Fruit fly (Drosophila melanogaster) whole organism, embryonic: ENCODE results near the gene CG15347.

Source experiments
- Asciz ChIP-seq: fragments of 200-800 bp; sonication (Bioruptor generic); optimal IDR thresholded peaks from 2 replicates; lab custom pipeline; 2017; ENCODE audit warnings: missing biosample characterization, mild to moderate bottlenecking, missing genetic modification characterization, missing genetic modification reagents
- Atf3 ChIP-seq: fragments of 200-800 bp; sonication (Bioruptor generic); optimal IDR thresholded peaks from 3 replicates; lab custom pipeline; 2016; ENCODE audit warnings: missing biosample characterization, missing genetic modification characterization
- CG10267 ChIP-seq: fragments of 200-800 bp; sonication (Bioruptor generic); optimal IDR thresholded peaks from 2 replicates; lab custom pipeline; 2018; ENCODE audit warnings: missing biosample characterization, mild to moderate bottlenecking, missing genetic modification characterization, moderate library complexity
- CG12219 ChIP-seq: fragments of 200-800 bp; sonication (Bioruptor generic); optimal IDR thresholded peaks from 3 replicates; lab custom pipeline; 2018; ENCODE audit warnings: missing biosample characterization, mild to moderate bottlenecking, missing genetic modification characterization
- CG1233 ChIP-seq: fragments of 200-800 bp; sonication (Bioruptor generic); optimal IDR thresholded peaks from 4 replicates; lab custom pipeline; 2018; ENCODE audit warnings: missing biosample characterization, mild to moderate bottlenecking, missing genetic modification characterization
- CG13775 ChIP-seq: fragments of 200-800 bp; sonication (Bioruptor generic); optimal IDR thresholded peaks from 3 replicates; lab custom pipeline; 2017; ENCODE audit warnings: missing biosample characterization, mild to moderate bottlenecking, missing genetic modification characterization
- CG14441 ChIP-seq: fragments of 200-800 bp; sonication (Bioruptor generic); IDR thresholded peaks from 2 replicates; pipeline ENCODE4 v1.3.6; 2022; ENCODE audit warnings: missing biosample characterization, missing genetic modification characterization
- CG17361 ChIP-seq: fragments of 200-800 bp; sonication (Bioruptor generic); IDR thresholded peaks from 3 replicates; pipeline ENCODE4 v1.3.6; 2022; ENCODE audit warnings: missing biosample characterization, missing genetic modification characterization
- CG17612 ChIP-seq: fragments of 200-800 bp; sonication (Bioruptor generic); IDR thresholded peaks from 2 replicates; pipeline ENCODE4 v1.3.6; 2022; ENCODE audit warnings: missing biosample characterization, missing genetic modification characterization
- CG17802 ChIP-seq: fragments of 200-800 bp; sonication (Bioruptor generic); optimal IDR thresholded peaks from 2 replicates; lab custom pipeline; 2018; ENCODE audit warnings: missing biosample characterization, mild to moderate bottlenecking, missing genetic modification characterization, moderate library complexity
- CG18011 ChIP-seq: fragments of 200-800 bp; sonication (Bioruptor generic); optimal IDR thresholded peaks from 2 replicates; lab custom pipeline; 2017; ENCODE audit warnings: missing biosample characterization, missing genetic modification characterization, mild to moderate bottlenecking, moderate library complexity, missing genotype
- CG1832 ChIP-seq: fragments of 200-800 bp; sonication (Bioruptor generic); optimal IDR thresholded peaks from 2 replicates; lab custom pipeline; 2017; ENCODE audit warnings: missing biosample characterization, mild to moderate bottlenecking, missing genetic modification characterization, inconsistent platforms
- CG2116 ChIP-seq: fragments of 200-800 bp; sonication (Bioruptor generic); optimal IDR thresholded peaks from 3 replicates; lab custom pipeline; 2018; ENCODE audit warnings: missing biosample characterization, mild to moderate bottlenecking, missing genetic modification characterization
- CG2889 ChIP-seq: fragments of 200-800 bp; sonication (Bioruptor generic); IDR thresholded peaks from 3 replicates; pipeline ENCODE4 v1.3.6; 2022; ENCODE audit warnings: missing biosample characterization, missing genetic modification characterization
- CG30403 ChIP-seq: fragments of 200-800 bp; sonication (Bioruptor generic); optimal IDR thresholded peaks from 3 replicates; lab custom pipeline; 2016; ENCODE audit warnings: missing biosample characterization, missing genetic modification characterization
- CG30431 ChIP-seq: fragments of 200-800 bp; sonication (Bioruptor generic); optimal IDR thresholded peaks from 2 replicates; lab custom pipeline; 2017; ENCODE audit warnings: missing biosample characterization, missing genetic modification characterization
- CG31388 ChIP-seq: fragments of 200-800 bp; sonication (Bioruptor generic); optimal IDR thresholded peaks from 2 replicates; lab custom pipeline; 2016; ENCODE audit warnings: missing biosample characterization, missing genetic modification characterization
- CG3163 ChIP-seq: fragments of 200-800 bp; sonication (Bioruptor generic); optimal IDR thresholded peaks from 3 replicates; lab custom pipeline; 2016; ENCODE audit warnings: missing biosample characterization, missing genetic modification characterization
- CG32772 ChIP-seq: fragments of 200-800 bp; sonication (Bioruptor generic); IDR thresholded peaks from 2 replicates; pipeline ENCODE4 v1.3.6; 2022; ENCODE audit warnings: missing biosample characterization, missing genetic modification characterization
- CG4404 ChIP-seq: fragments of 200-800 bp; sonication (Bioruptor generic); IDR thresholded peaks from 2 replicates; pipeline ENCODE4 v1.3.6; 2022; ENCODE audit warnings: missing biosample characterization, missing genetic modification characterization
- CG6254 ChIP-seq: fragments of 200-800 bp; sonication (Bioruptor generic); optimal IDR thresholded peaks from 3 replicates; lab custom pipeline; 2017; ENCODE audit warnings: mild to moderate bottlenecking, missing biosample characterization, missing genetic modification reagents, missing genetic modification characterization
- CG6689 ChIP-seq: fragments of 200-800 bp; sonication (Bioruptor generic); IDR thresholded peaks from 2 replicates; pipeline ENCODE4 v1.3.6; 2022; ENCODE audit warnings: missing biosample characterization, missing genetic modification characterization
- CG7556 ChIP-seq: fragments of 200-800 bp; sonication (Bioruptor generic); optimal IDR thresholded peaks from 2 replicates; lab custom pipeline; 2017; ENCODE audit warnings: missing biosample characterization, mild to moderate bottlenecking, missing genetic modification characterization
- CG7839 ChIP-seq: fragments of 200-800 bp; sonication (Bioruptor generic); optimal IDR thresholded peaks from 3 replicates; lab custom pipeline; 2018; ENCODE audit warnings: missing biosample characterization, mild to moderate bottlenecking, missing genetic modification characterization, moderate library complexity
- CoRest ChIP-seq: fragments of 200-800 bp; sonication (Bioruptor generic); optimal IDR thresholded peaks from 3 replicates; lab custom pipeline; 2018; ENCODE audit warnings: missing biosample characterization, mild to moderate bottlenecking, missing genetic modification characterization, moderate library complexity
- Dbx ChIP-seq: fragments of 200-800 bp; sonication (Bioruptor generic); IDR thresholded peaks from 3 replicates; pipeline ENCODE4 v1.3.6; 2022; ENCODE audit warnings: missing biosample characterization, missing genetic modification characterization
- E2f2 ChIP-seq: fragments of 200-800 bp; sonication (Bioruptor generic); IDR thresholded peaks from 2 replicates; pipeline ENCODE4 v1.3.6; 2022; ENCODE audit warnings: missing biosample characterization, missing genetic modification characterization
- Hmr ChIP-seq: fragments of 200-800 bp; sonication (Bioruptor generic); optimal IDR thresholded peaks from 3 replicates; lab custom pipeline; 2017; ENCODE audit warnings: mild to moderate bottlenecking, missing biosample characterization, missing genetic modification reagents, missing genetic modification characterization
- Jarid2 ChIP-seq: fragments of 200-800 bp; sonication (Bioruptor generic); optimal IDR thresholded peaks from 3 replicates; lab custom pipeline; 2017; ENCODE audit warnings: mild to moderate bottlenecking, missing biosample characterization, missing genetic modification reagents, missing genetic modification characterization
- Kr ChIP-seq: fragments of 200-800 bp; sonication (Bioruptor generic); optimal IDR thresholded peaks from 2 replicates; lab custom pipeline; 2017; ENCODE audit warnings: missing biosample characterization, mild to moderate bottlenecking, missing genetic modification characterization
- MTF-1 ChIP-seq: fragments of 200-800 bp; sonication (Bioruptor generic); optimal IDR thresholded peaks from 2 replicates; lab custom pipeline; 2018; ENCODE audit warnings: missing biosample characterization, mild to moderate bottlenecking, missing genetic modification characterization, borderline replicate concordance
- Max ChIP-seq: fragments of 200-800 bp; sonication (Bioruptor generic); optimal IDR thresholded peaks from 2 replicates; lab custom pipeline; 2016; ENCODE audit warnings: missing biosample characterization, mild to moderate bottlenecking, missing genetic modification characterization
- Neu2 ChIP-seq: fragments of 200-800 bp; sonication (Bioruptor generic); optimal IDR thresholded peaks from 3 replicates; lab custom pipeline; 2016; ENCODE audit warnings: missing biosample characterization, missing genetic modification characterization, borderline replicate concordance
- Pdp1 ChIP-seq, 2 experiments: fragments of 200-800 bp; sonication (Bioruptor generic); optimal IDR thresholded peaks; 3 replicates each; lab custom pipeline; 2016; ENCODE audit warnings: missing biosample characterization in 2 of 2, missing genetic modification characterization in 2 of 2, mild to moderate bottlenecking in 1 of 2, moderate library complexity in 1 of 2
- ap ChIP-seq: fragments of 200-800 bp; sonication (Bioruptor generic); IDR thresholded peaks from 2 replicates; pipeline ENCODE4 v1.3.6; 2022; ENCODE audit warnings: missing biosample characterization, missing genetic modification characterization
- cato ChIP-seq: fragments of 200-800 bp; sonication (Bioruptor generic); optimal IDR thresholded peaks from 2 replicates; lab custom pipeline; 2016; ENCODE audit warnings: missing biosample characterization, missing genetic modification characterization, borderline replicate concordance
- dmrt99B ChIP-seq: fragments of 200-800 bp; sonication (Bioruptor generic); optimal IDR thresholded peaks from 2 replicates; lab custom pipeline; 2018; ENCODE audit warnings: missing biosample characterization, mild to moderate bottlenecking, missing genetic modification characterization, moderate library complexity
- gem ChIP-seq: fragments of 200-800 bp; sonication (Bioruptor generic); optimal IDR thresholded peaks from 2 replicates; lab custom pipeline; 2019; ENCODE audit warnings: missing biosample characterization, mild to moderate bottlenecking, missing genetic modification characterization, moderate library complexity
- gro ChIP-seq: fragments of 200-800 bp; sonication (Bioruptor generic); optimal IDR thresholded peaks from 2 replicates; lab custom pipeline; 2016; ENCODE audit warnings: missing biosample characterization, missing genetic modification characterization
- gsb-n ChIP-seq: fragments of 200-800 bp; sonication (Bioruptor generic); optimal IDR thresholded peaks from 3 replicates; lab custom pipeline; 2018; ENCODE audit warnings: missing biosample characterization, mild to moderate bottlenecking, missing genetic modification characterization
- lov ChIP-seq, 2 experiments: fragments of 200-800 bp in 1 of 2; fragments of >200 bp in 1 of 2; sonication (Bioruptor generic) in 1 of 2; IDR thresholded peaks in 1 of 2; optimal IDR thresholded peaks in 1 of 2; 2 replicates in 1 of 2; 3 replicates in 1 of 2; pipeline versions ENCODE4 v1.3.6 to Lab custom; 2017 to 2022; ENCODE audit warnings: missing biosample characterization in 1 of 2, missing genetic modification characterization in 1 of 2
- mam ChIP-seq: fragments of 200-800 bp; sonication (Bioruptor generic); optimal IDR thresholded peaks from 3 replicates; lab custom pipeline; 2016; ENCODE audit warnings: missing biosample characterization, missing genetic modification characterization
- p53 ChIP-seq: fragments of 200-800 bp; sonication (Bioruptor generic); optimal IDR thresholded peaks from 2 replicates; lab custom pipeline; 2016; ENCODE audit warnings: missing biosample characterization, missing genetic modification characterization
- pita ChIP-seq: fragments of 200-800 bp; sonication (Bioruptor generic); optimal IDR thresholded peaks from 2 replicates; lab custom pipeline; 2017; ENCODE audit warnings: missing biosample characterization, mild to moderate bottlenecking, missing genetic modification characterization
- prd ChIP-seq, 3 experiments: fragments of >200 bp in 2 of 3; fragments of 200-800 bp in 1 of 3; sonication (Bioruptor generic) in 1 of 3; optimal IDR thresholded peaks in 2 of 3; IDR thresholded peaks in 1 of 3; 2 replicates in 2 of 3; 3 replicates in 1 of 3; pipeline versions ENCODE4 v1.3.6 to Lab custom; 2017 to 2022; ENCODE audit warnings: missing biosample characterization in 1 of 3, missing genetic modification characterization in 1 of 3
- slou ChIP-seq: fragments of 200-800 bp; sonication (Bioruptor generic); optimal IDR thresholded peaks from 3 replicates; lab custom pipeline; 2016; ENCODE audit warnings: missing biosample characterization, missing genetic modification characterization
- slp2 ChIP-seq: fragments of 200-800 bp; sonication (Bioruptor generic); optimal IDR thresholded peaks from 2 replicates; lab custom pipeline; 2016; ENCODE audit warnings: missing biosample characterization, missing genetic modification characterization
- wek ChIP-seq: fragments of 200-800 bp; sonication (Bioruptor generic); optimal IDR thresholded peaks from 3 replicates; lab custom pipeline; 2018; ENCODE audit warnings: missing biosample characterization, mild to moderate bottlenecking, missing genetic modification characterization, moderate library complexity
- yki ChIP-seq: fragments of >200 bp; optimal IDR thresholded peaks from 3 replicates; lab custom pipeline; 2018

Gene CG15347

dm6 chrX:8493473-8493872 is 32.8 kb upstream of the CG15347 start (continued):
- TF ChIP-seq prd (optimal IDR thresholded peaks at IDR 0.05; lab: Kevin White, UChicago) (no peak), prd (GFP tag; IDR thresholded peaks at IDR 0.05; lab: Robert Waterston, UW) (peak; percentile 48; the same call in 1 of the 3 replicates), CG18011 (GFP tag; lab: Kevin White, UChicago) (no peak), CG7556 (no peak), lov (optimal IDR thresholded peaks at IDR 0.05; lab: Kevin White, UChicago) (no peak), lov (GFP tag; IDR thresholded peaks at IDR 0.05; lab: Robert Waterston, UW) (no peak), E2f2 (peak; percentile 13; the same call in 1 of the 2 replicates), CG13775 (GFP tag; lab: Kevin White, UChicago) (no peak), dmrt99B (tag; lab: Kevin White, UChicago) (peak; percentile 38), CG2116 (GFP tag; lab: Kevin White, UChicago) (no peak), Atf3 (GFP tag; lab: Kevin White, UChicago) (no peak), CG10267 (tag; lab: Kevin White, UChicago) (no peak), gem (tag; lab: Kevin White, UChicago) (peak; percentile 53), CG30403 (peak; percentile 4), CG12219 (GFP tag; lab: Kevin White, UChicago) (peak; percentile 21), CG3163 (no peak), CG32772 (no peak), CG4404 (GFP tag; lab: Robert Waterston, UW) (no peak), CG6689 (GFP tag; lab: Robert Waterston, UW) (peak; percentile 57), Jarid2 (no peak), mam (peak; percentile 39), CG7839 (tag; lab: Kevin White, UChicago) (peak; percentile 68), Dbx (peak; percentile 68; the same call in 1 of the 3 replicates), ap (GFP tag; lab: Robert Waterston, UW) (0 out of 2 replicates have a peak, but pooled peaks have one; percentile 18), Kr (no peak), cato (GFP tag; lab: Kevin White, UChicago) (no peak), wek (GFP tag; lab: Kevin White, UChicago) (peak; percentile 34), p53 (GFP tag; lab: Kevin White, UChicago) (no peak), pita (GFP tag; lab: Kevin White, UChicago) (no peak), CG2889 (GFP tag; lab: Robert Waterston, UW) (no peak), gro (GFP tag; lab: Kevin White, UChicago) (peak; percentile 44), CG6254 (GFP tag; lab: Kevin White, UChicago) (no peak), CG1233 (GFP tag; lab: Kevin White, UChicago) (peak; percentile 2), Hmr (GFP tag; lab: Kevin White, UChicago) (peak; percentile 57), Pdp1 (GFP tag; optimal IDR thresholded peaks at IDR 0.05; lab: Kevin White, UChicago) (peak in 1 of 2 experiments; percentile 32), yki (lab: Kevin White, UChicago) (no peak), gsb-n (no peak), Asciz (GFP tag; lab: Kevin White, UChicago) (no peak), Max (GFP tag; lab: Kevin White, UChicago) (peak; percentile 2), CG17361 (GFP tag; lab: Robert Waterston, UW) (no peak), Neu2 (GFP tag; lab: Kevin White, UChicago) (no peak), CG30431 (GFP tag; lab: Kevin White, UChicago) (no peak), CG14441 (GFP tag; lab: Robert Waterston, UW) (peak; percentile 66), MTF-1 (GFP tag; lab: Kevin White, UChicago) (no peak), CG17802 (tag; lab: Kevin White, UChicago) (no peak), CoRest (tag; lab: Kevin White, UChicago) (peak; percentile 8), CG31388 (GFP tag; lab: Kevin White, UChicago) (no peak), slp2 (GFP tag; lab: Kevin White, UChicago) (no peak), slou (GFP tag; lab: Kevin White, UChicago) (no peak), CG1832 (GFP tag; lab: Kevin White, UChicago) (no peak), CG17612 (GFP tag; lab: Robert Waterston, UW) (0 out of 2 replicates have a peak, but pooled peaks have one; percentile 22)
